Fruit fly (Drosophila melanogaster): ENCODE data around the gene Cyp309a2.

The Cyp309a2 gene

dm6 chr2L:2579669-2580351 is 7.0 kb upstream of the Cyp309a2 start, which contains the start of the genes ND-B17.2 and Arpc5:
ND-B17.2 (minus strand) TSS chr2L:2580172.
Arpc5 (plus strand) TSS chr2L:2580292.
- TF ChIP-seq CG9948 (tag; optimal IDR thresholded peaks at IDR 0.05) (no peak), EcR (GFP tag; optimal IDR thresholded peaks at IDR 0.05) (no peak), CG32121 (GFP tag; IDR thresholded peaks at IDR 0.05) (no peak), CG10348 (GFP tag; IDR thresholded peaks at IDR 0.05) (no peak), gl (tag; optimal IDR thresholded peaks at IDR 0.05) (no peak), CG8159 (tag; optimal IDR thresholded peaks at IDR 0.05) (peak; percentile 19), Ets98B (GFP tag; IDR thresholded peaks at IDR 0.05) (no peak), CG34367 (tag; optimal IDR thresholded peaks at IDR 0.05) (no peak), CG15710 (tag; optimal IDR thresholded peaks at IDR 0.05) (peak; percentile 1)

dm6 chr2L:2577361-2577737 is 4.5 kb upstream of the Cyp309a2 start, which contains the start of gene Elba2:
Elba2 (plus strand) TSS chr2L:2577687.
- TF ChIP-seq CG15710 (tag; optimal IDR thresholded peaks at IDR 0.05) (no peak), CG8301 (tag; optimal IDR thresholded peaks at IDR 0.05) (no peak), D1 (tag; optimal IDR thresholded peaks at IDR 0.05) (no peak), Snoo (tag; optimal IDR thresholded peaks at IDR 0.05) (no peak), rn (GFP tag; IDR thresholded peaks at IDR 0.05) (no peak), EcR (GFP tag; optimal IDR thresholded peaks at IDR 0.05) (no peak), CG10348 (GFP tag; IDR thresholded peaks at IDR 0.05) (no peak), fd96Ca (GFP tag; IDR thresholded peaks at IDR 0.05) (no peak), CG34367 (tag; optimal IDR thresholded peaks at IDR 0.05) (no peak), CG14655 (GFP tag; optimal IDR thresholded peaks at IDR 0.05) (no peak)

- TF ChIP-seq CG15710 (tag; optimal IDR thresholded peaks at IDR 0.05) (peak; percentile 3), Pif1A (GFP tag; optimal IDR thresholded peaks at IDR 0.05) (no peak)
These were observed 3.9 kb upstream of the Cyp309a2 start, which contains the start of gene insv for dm6 chr2L:2576565-2577360. insv (minus strand) TSS chr2L:2576997.

- TF ChIP-seq CG9948 (tag; optimal IDR thresholded peaks at IDR 0.05) (no peak), CG8301 (tag; optimal IDR thresholded peaks at IDR 0.05) (no peak)
These were observed 2.0 kb upstream of the Cyp309a2 start, which contains the start of the genes Rad1 and Sws1 for dm6 chr2L:2574717-2575273. Rad1 (minus strand) TSS chr2L:2575052. Sws1 (minus strand) TSS chr2L:2575052.

dm6 chr2L:2564758-2565157 is 8.1 kb downstream of the Cyp309a2 start, which contains the start of gene Cyp309a1:
Cyp309a1 (minus strand) TSS chr2L:2564830.
- TF ChIP-seq Snoo (tag; optimal IDR thresholded peaks at IDR 0.05), result no peak
- TF ChIP-seq CG8159 (tag; optimal IDR thresholded peaks at IDR 0.05), result no peak
- TF ChIP-seq Ets98B (GFP tag; IDR thresholded peaks at IDR 0.05), result no peak
- no peak for TF ChIP-seq CG13204 (GFP tag; optimal IDR thresholded peaks at IDR 0.05)
- no peak for TF ChIP-seq gl (tag; optimal IDR thresholded peaks at IDR 0.05)
- TF ChIP-seq CG15710 (tag; optimal IDR thresholded peaks at IDR 0.05), result no peak
- TF ChIP-seq D1 (tag; optimal IDR thresholded peaks at IDR 0.05), result no peak
- no peak for TF ChIP-seq CG8301 (tag; optimal IDR thresholded peaks at IDR 0.05)
- TF ChIP-seq EcR (GFP tag; optimal IDR thresholded peaks at IDR 0.05), result no peak
- no peak for TF ChIP-seq CG4496 (GFP tag; IDR thresholded peaks at IDR 0.05)
- TF ChIP-seq CG34367 (tag; optimal IDR thresholded peaks at IDR 0.05), result no peak
- TF ChIP-seq rn (GFP tag; IDR thresholded peaks at IDR 0.05), result no peak
- no peak for TF ChIP-seq CG17806 (tag; optimal IDR thresholded peaks at IDR 0.05)
- no peak for TF ChIP-seq CG32121 (GFP tag; IDR thresholded peaks at IDR 0.05)
- TF ChIP-seq Pif1B (GFP tag; optimal IDR thresholded peaks at IDR 0.05), result no peak
- TF ChIP-seq CG9948 (tag; optimal IDR thresholded peaks at IDR 0.05), result no peak
- TF ChIP-seq Pif1A (GFP tag; optimal IDR thresholded peaks at IDR 0.05), result no peak
- no peak for TF ChIP-seq CG12605 (GFP tag; IDR thresholded peaks at IDR 0.05)
- no peak for TF ChIP-seq fd96Ca (GFP tag; IDR thresholded peaks at IDR 0.05)
- TF ChIP-seq CG10348 (GFP tag; IDR thresholded peaks at IDR 0.05), result no peak

- no peak for TF ChIP-seq CG8159 (tag; optimal IDR thresholded peaks at IDR 0.05)
- no peak for TF ChIP-seq rn (GFP tag; IDR thresholded peaks at IDR 0.05)
- TF ChIP-seq CG9948 (tag; optimal IDR thresholded peaks at IDR 0.05), result no peak
- TF ChIP-seq Ets98B (GFP tag; IDR thresholded peaks at IDR 0.05), result no peak
- no peak for TF ChIP-seq CG17806 (tag; optimal IDR thresholded peaks at IDR 0.05)
- no peak for TF ChIP-seq CG8301 (tag; optimal IDR thresholded peaks at IDR 0.05)
- no peak for TF ChIP-seq CG13204 (GFP tag; optimal IDR thresholded peaks at IDR 0.05)
- no peak for TF ChIP-seq CG32121 (GFP tag; IDR thresholded peaks at IDR 0.05)
- TF ChIP-seq CG14655 (GFP tag; optimal IDR thresholded peaks at IDR 0.05), result no peak
- no peak for TF ChIP-seq Snoo (tag; optimal IDR thresholded peaks at IDR 0.05)
- no peak for TF ChIP-seq CG10348 (GFP tag; IDR thresholded peaks at IDR 0.05)
- TF ChIP-seq CG12605 (GFP tag; IDR thresholded peaks at IDR 0.05), result no peak
- no peak for TF ChIP-seq gl (tag; optimal IDR thresholded peaks at IDR 0.05)
- no peak for TF ChIP-seq CG15710 (tag; optimal IDR thresholded peaks at IDR 0.05)
These were observed 20.1 kb downstream of the Cyp309a2 start, which contains the start of gene CG3515 for dm6 chr2L:2552725-2553124. CG3515 (minus strand) TSS chr2L:2552825.

Measured in whole organism, pupa.